Worm (Caenorhabditis elegans) whole organism, late embryonic: Measurements from ENCODE around the gene C25G4.3.
A peak's percentile ranks its signal among the peaks of the same experiment; 100 is the strongest.

ENCODE experiments used
- C08G9.2 ChIP-seq: sonication (generic microtip); optimal IDR thresholded peaks from 2 replicates; lab custom pipeline; 2016; ENCODE audit warnings: mild to moderate bottlenecking, missing genetic modification characterization, moderate library complexity, missing compliant biosample characterization
- K09A11.1 ChIP-seq: sonication (generic microtip); optimal IDR thresholded peaks from 2 replicates; lab custom pipeline; 2017; ENCODE audit warnings: antibody characterized with exemption, mild to moderate bottlenecking, missing genetic modification characterization, missing compliant biosample characterization; ENCODE audit not compliant: insufficient read depth
- ahr-1 ChIP-seq: sonication (generic microtip); optimal IDR thresholded peaks from 2 replicates; lab custom pipeline; 2016; ENCODE audit warnings: missing genetic modification characterization, missing compliant biosample characterization
- ceh-22 ChIP-seq: sonication (generic microtip); optimal IDR thresholded peaks from 2 replicates; lab custom pipeline; 2017; ENCODE audit warnings: missing biosample characterization, missing genetic modification characterization
- ceh-24 ChIP-seq: sonication (generic microtip); optimal IDR thresholded peaks from 2 replicates; lab custom pipeline; 2016; ENCODE audit warnings: mild to moderate bottlenecking, missing genetic modification characterization, missing compliant biosample characterization
- ceh-30 ChIP-seq: fragments of 150-350 bp; optimal IDR thresholded peaks from 2 replicates; lab custom pipeline; 2014; ENCODE audit warnings: missing biosample characterization, missing genetic modification characterization
- ceh-31 ChIP-seq: sonication (generic microtip); optimal IDR thresholded peaks from 2 replicates; lab custom pipeline; 2016; ENCODE audit warnings: missing genetic modification characterization, missing compliant biosample characterization
- ceh-48 ChIP-seq: sonication (generic microtip); optimal IDR thresholded peaks from 2 replicates; lab custom pipeline; 2016; ENCODE audit warnings: missing genetic modification characterization, inconsistent platforms, missing compliant biosample characterization
- ceh-9 ChIP-seq: sonication (generic microtip); optimal IDR thresholded peaks from 2 replicates; lab custom pipeline; 2016; ENCODE audit warnings: mild to moderate bottlenecking, missing genetic modification characterization, inconsistent platforms, missing compliant biosample characterization
- che-1 ChIP-seq: sonication (generic microtip); optimal IDR thresholded peaks from 2 replicates; lab custom pipeline; 2016; ENCODE audit warnings: mild to moderate bottlenecking, missing genetic modification characterization, missing compliant biosample characterization
- dve-1 ChIP-seq: sonication (generic microtip); optimal IDR thresholded peaks from 2 replicates; lab custom pipeline; 2017; ENCODE audit warnings: antibody characterized with exemption, mild to moderate bottlenecking, missing genetic modification characterization, missing compliant biosample characterization
- elt-2 ChIP-seq: sonication (generic microtip); optimal IDR thresholded peaks from 2 replicates; lab custom pipeline; 2016; ENCODE audit warnings: missing genetic modification reagents, missing genetic modification characterization, missing compliant biosample characterization
- elt-4 ChIP-seq: sonication (generic microtip); optimal IDR thresholded peaks from 2 replicates; lab custom pipeline; 2016; ENCODE audit warnings: missing genetic modification characterization, missing compliant biosample characterization
- ets-4 ChIP-seq: sonication (generic microtip); optimal IDR thresholded peaks from 2 replicates; lab custom pipeline; 2016; ENCODE audit warnings: missing genetic modification characterization, missing compliant biosample characterization
- eyg-1 ChIP-seq: sonication (generic microtip); optimal IDR thresholded peaks from 2 replicates; lab custom pipeline; 2016; ENCODE audit warnings: missing genotype, missing genetic modification characterization, missing compliant biosample characterization
- fkh-10 ChIP-seq: fragments of 150-350 bp; optimal IDR thresholded peaks from 2 replicates; lab custom pipeline; 2014; ENCODE audit warnings: missing biosample characterization, missing genetic modification reagents, missing genetic modification characterization
- hlh-30 ChIP-seq: sonication (generic microtip); optimal IDR thresholded peaks from 2 replicates; lab custom pipeline; 2017; ENCODE audit warnings: antibody characterized with exemption, missing genetic modification characterization, missing compliant biosample characterization; ENCODE audit not compliant: insufficient read depth
- hlh-6 ChIP-seq: sonication (generic microtip); optimal IDR thresholded peaks from 2 replicates; lab custom pipeline; 2016; ENCODE audit warnings: missing genotype, missing genetic modification characterization, missing compliant biosample characterization
- lin-11 ChIP-seq: fragments of 200-800 bp; sonication (Bioruptor generic); optimal IDR thresholded peaks from 2 replicates; lab custom pipeline; 2018; ENCODE audit warnings: mild to moderate bottlenecking, missing genetic modification characterization, missing compliant biosample characterization
- mec-3 ChIP-seq: sonication (generic microtip); optimal IDR thresholded peaks from 2 replicates; lab custom pipeline; 2016; ENCODE audit warnings: borderline replicate concordance, missing genetic modification characterization, missing compliant biosample characterization
- nfya-1 ChIP-seq: sonication (generic microtip); optimal IDR thresholded peaks from 2 replicates; lab custom pipeline; 2017; ENCODE audit warnings: missing genetic modification characterization, mild to moderate bottlenecking, missing compliant biosample characterization, antibody characterized with exemption, moderate library complexity
- odd-2 ChIP-seq: sonication (generic microtip); optimal IDR thresholded peaks from 2 replicates; lab custom pipeline; 2017; ENCODE audit warnings: antibody characterized with exemption, mild to moderate bottlenecking, missing genetic modification characterization, missing compliant biosample characterization
- ref-2 ChIP-seq: sonication (generic microtip); optimal IDR thresholded peaks from 2 replicates; lab custom pipeline; 2016; ENCODE audit warnings: missing genetic modification characterization, missing compliant biosample characterization
- sdc-2 ChIP-seq: sonication (generic microtip); optimal IDR thresholded peaks from 2 replicates; lab custom pipeline; 2016; ENCODE audit warnings: missing genotype, missing genetic modification characterization, missing compliant biosample characterization
- sox-2 ChIP-seq: fragments of 200-800 bp; sonication (Bioruptor generic); IDR thresholded peaks from 2 replicates; pipeline ENCODE4 v1.3.6; 2022; ENCODE audit warnings: missing genetic modification reagents, missing genetic modification characterization, missing compliant biosample characterization
- syd-9 ChIP-seq: sonication (generic microtip); optimal IDR thresholded peaks from 2 replicates; lab custom pipeline; 2016; ENCODE audit warnings: mild to moderate bottlenecking, missing genetic modification characterization, moderate library complexity, missing compliant biosample characterization
- unc-3 ChIP-seq, 2 experiments: fragments of 200-800 bp in 1 of 2; sonication (Bioruptor generic) in 1 of 2; sonication (generic microtip) in 1 of 2; conservative IDR thresholded peaks in 1 of 2; optimal IDR thresholded peaks in 1 of 2; 2 replicates each; pipeline versions ENCODE4 v1.3.6 to Lab custom; 2016 to 2022; ENCODE audit warnings: missing compliant biosample characterization in 2 of 2, missing genetic modification characterization in 2 of 2, missing genetic modification reagents in 1 of 2
- unc-42 ChIP-seq: sonication (generic microtip); optimal IDR thresholded peaks from 2 replicates; lab custom pipeline; 2016; ENCODE audit warnings: missing genotype, missing genetic modification characterization, missing compliant biosample characterization
- unc-55 ChIP-seq: sonication (generic microtip); optimal IDR thresholded peaks from 2 replicates; lab custom pipeline; 2017; ENCODE audit warnings: missing biosample characterization, missing genetic modification reagents, missing genetic modification characterization
- zip-5 ChIP-seq: sonication (generic microtip); optimal IDR thresholded peaks from 2 replicates; lab custom pipeline; 2016; ENCODE audit warnings: missing genetic modification characterization, missing compliant biosample characterization

C25G4.3 gene

DNA sequence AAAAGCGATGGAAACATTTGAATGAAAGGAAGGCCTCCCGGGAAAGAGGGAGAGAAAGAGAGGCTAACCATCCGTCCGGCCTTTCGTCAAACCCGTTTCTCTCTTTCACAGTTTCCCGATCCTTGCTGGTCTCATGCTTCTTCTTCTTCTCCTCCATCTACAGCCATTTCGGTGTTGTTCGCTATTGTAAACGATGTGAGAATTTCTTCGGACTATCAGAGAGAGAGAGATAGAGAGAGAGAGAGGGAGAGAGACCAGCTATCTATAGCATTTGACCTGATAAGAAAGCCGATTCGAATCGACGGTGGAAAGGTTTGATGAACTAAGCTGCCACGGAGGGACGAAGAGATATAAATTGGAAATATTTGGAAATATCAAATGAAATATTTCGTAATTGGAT is 42.2 kb downstream of the C25G4.3 start:
- TF ChIP-seq lin-11 (tag; lab: Kevin White, UChicago): no peak
- no peak for TF ChIP-seq nfya-1 (tag; lab: Kevin White, UChicago)
- no peak for TF ChIP-seq dve-1 (tag; lab: Kevin White, UChicago)
- no peak for TF ChIP-seq ceh-31 (tag; lab: Kevin White, UChicago)
- TF ChIP-seq unc-3 (GFP tag; conservative IDR thresholded peaks at IDR 0.05; lab: Robert Waterston, UW): no peak
- TF ChIP-seq unc-3 (tag; optimal IDR thresholded peaks at IDR 0.05; lab: Kevin White, UChicago): no peak
- no peak for TF ChIP-seq unc-55
- TF ChIP-seq elt-2 (tag; lab: Kevin White, UChicago): no peak
- TF ChIP-seq sox-2 (GFP tag; lab: Robert Waterston, UW): no peak
- TF ChIP-seq mec-3 (tag; lab: Kevin White, UChicago): no peak
- no peak for TF ChIP-seq C08G9.2 (tag; lab: Kevin White, UChicago)
- no peak for TF ChIP-seq ceh-22 (tag; lab: Kevin White, UChicago)
- TF ChIP-seq ahr-1 (tag; lab: Kevin White, UChicago): no peak
- TF ChIP-seq hlh-6 (tag; lab: Kevin White, UChicago): no peak
- no peak for TF ChIP-seq ceh-9 (tag; lab: Kevin White, UChicago)
- TF ChIP-seq zip-5 (tag; lab: Kevin White, UChicago): no peak
- no peak for TF ChIP-seq K09A11.1
- TF ChIP-seq eyg-1 (tag; lab: Kevin White, UChicago): no peak
- no peak for TF ChIP-seq ceh-30 (tag; lab: Kevin White, UChicago)
- no peak for TF ChIP-seq syd-9 (tag; lab: Kevin White, UChicago)

DNA sequence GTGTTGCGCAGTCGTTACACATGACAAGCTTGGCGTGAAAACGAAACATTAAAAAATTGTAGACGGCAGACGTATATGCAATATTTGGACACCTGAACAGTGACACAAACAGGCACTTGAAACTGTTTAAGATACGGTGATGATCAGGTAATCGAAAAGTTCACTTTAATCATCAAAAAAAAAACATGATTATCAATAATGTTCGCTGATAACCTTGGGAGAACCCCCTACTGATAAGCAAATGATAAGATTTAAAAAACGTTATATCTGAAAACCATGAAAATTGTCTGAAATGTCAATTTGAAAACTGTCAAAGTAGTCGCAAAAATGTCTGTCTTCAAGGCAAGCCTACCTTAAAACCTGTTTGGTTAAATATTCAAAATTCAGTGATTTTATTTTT is 45.7 kb downstream of the C25G4.3 start:
- TF ChIP-seq sdc-2 (tag; lab: Kevin White, UChicago) (no peak), elt-2 (tag; lab: Kevin White, UChicago) (peak; percentile 96)

DNA sequence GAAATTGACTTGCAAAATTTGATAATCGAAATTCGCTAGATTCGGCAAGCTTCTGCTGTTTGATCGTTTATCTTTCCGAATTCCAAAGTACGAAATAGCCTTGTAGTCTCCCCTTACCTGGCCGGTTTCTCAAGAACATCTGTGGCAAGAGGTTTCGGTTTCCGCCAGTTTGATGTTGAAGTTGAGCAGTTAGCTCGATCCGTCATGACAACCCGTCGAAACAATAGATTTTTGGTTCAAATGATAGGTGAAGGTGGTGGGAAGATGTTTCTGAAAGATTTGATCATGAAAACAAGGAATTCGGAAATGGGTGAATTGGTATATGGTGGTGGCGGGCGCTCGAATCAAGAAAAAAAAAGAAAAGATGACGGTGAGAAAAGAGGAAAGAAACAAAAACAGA is 47.2 kb downstream of the C25G4.3 start, which contains the start of gene acs-20:
Gene acs-20 (minus strand): TSS at position 270 of the 400 bp plus-strand sequence.
- TF ChIP-seq che-1 (tag; lab: Kevin White, UChicago): no peak
- TF ChIP-seq fkh-10 (GFP tag; lab: Kevin White, UChicago): no peak
- no peak for TF ChIP-seq odd-2
- TF ChIP-seq ets-4: no peak
- no peak for TF ChIP-seq ceh-24
- TF ChIP-seq elt-4 (tag; lab: Kevin White, UChicago): no peak
- TF ChIP-seq ceh-48 (tag; lab: Kevin White, UChicago): no peak
- no peak for TF ChIP-seq hlh-30 (tag; lab: Kevin White, UChicago)

DNA sequence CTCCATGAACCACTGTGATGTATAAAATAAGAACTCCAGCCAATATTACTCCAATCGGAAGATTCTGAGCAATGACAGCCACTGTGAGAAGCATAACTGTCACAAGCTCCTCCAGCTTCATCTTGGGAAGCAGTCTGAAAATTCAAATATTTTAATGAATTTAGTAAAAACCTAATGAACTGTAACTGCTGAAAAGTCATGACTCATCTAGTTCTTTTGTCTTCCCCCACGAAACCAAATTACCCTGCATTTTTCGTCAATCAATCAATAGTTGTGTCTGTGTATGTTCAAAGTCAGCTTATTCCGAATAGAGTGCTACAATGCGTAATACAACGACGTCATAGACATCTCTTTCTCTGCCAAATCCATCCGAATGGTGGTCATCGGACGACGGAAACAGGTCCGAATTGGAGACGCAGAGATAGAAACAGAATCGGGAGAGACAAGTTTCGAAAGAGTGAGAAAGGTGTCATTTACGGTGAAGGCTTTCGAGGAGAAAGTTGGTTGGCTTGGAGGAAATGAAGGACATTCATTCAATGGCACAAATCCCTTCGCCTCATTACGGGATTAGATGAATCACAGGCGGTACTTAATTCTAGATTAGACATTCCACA is 48.9 kb downstream of the C25G4.3 start:
- TF ChIP-seq nfya-1 (tag; lab: Kevin White, UChicago) (peak; percentile 20), ceh-31 (tag; lab: Kevin White, UChicago) (peak; percentile 19), ref-2 (tag; lab: Kevin White, UChicago) (peak; percentile 54), unc-42 (no peak), syd-9 (tag; lab: Kevin White, UChicago) (no peak)
